Worm (Caenorhabditis elegans): ENCODE results near the gene srd-18.

srd-18 gene

DNA sequence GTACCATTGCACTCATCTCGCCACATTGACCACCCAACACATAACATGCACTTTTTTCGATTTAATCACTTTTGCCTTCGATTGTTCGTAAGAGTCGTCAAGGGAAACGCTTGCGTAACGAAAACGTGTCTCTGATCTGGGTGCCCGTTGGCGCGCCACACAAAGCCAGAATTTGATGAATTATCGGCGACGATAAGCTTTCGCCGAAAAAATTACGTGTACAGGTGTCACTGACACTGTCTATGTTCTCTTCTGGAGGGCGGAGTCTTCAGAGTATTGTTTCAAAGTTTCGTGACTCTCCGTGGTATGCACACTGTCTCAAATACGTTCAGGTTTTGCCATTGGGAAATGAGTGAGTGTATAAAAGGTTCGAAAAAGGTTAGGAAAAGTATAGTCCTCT, 16.0 kb downstream of the srd-18 start, which contains the start of gene F53F1.4:
F53F1.4 (plus strand) TSS at position 390 of the 400 bp plus-strand sequence.
- TF ChIP-seq mml-1 (tag; optimal IDR thresholded peaks at IDR 0.05) (no peak), nhr-25 (tag; optimal IDR thresholded peaks at IDR 0.05) (peak; percentile 69)

DNA sequence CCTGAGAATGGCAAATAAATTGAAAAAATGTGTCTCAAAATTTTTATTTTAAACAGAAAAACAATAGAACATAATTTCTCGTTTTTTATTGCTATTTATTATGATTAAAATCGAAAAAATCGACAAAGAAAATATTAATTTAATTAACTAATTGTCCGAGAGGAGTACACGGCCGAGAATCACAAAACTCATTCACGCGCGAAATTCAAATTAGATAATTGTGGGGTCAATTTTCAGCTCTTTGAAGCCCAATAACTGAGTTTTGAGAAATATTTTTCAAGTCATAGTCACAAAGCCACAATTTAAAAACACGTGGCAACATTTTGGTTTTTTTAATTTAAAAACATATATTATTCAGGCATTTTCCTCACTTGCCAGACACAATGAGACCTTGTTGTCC, 17.6 kb downstream of the srd-18 start:
- TF ChIP-seq jun-1 (tag; optimal IDR thresholded peaks at IDR 0.05) (no peak), pha-4 (tag; optimal IDR thresholded peaks at IDR 0.05) (peak; percentile 41), lin-15B (tag; optimal IDR thresholded peaks at IDR 0.05) (no peak), nhr-43 (tag; optimal IDR thresholded peaks at IDR 0.05; ENCODE audit: poor library complexity, severe bottlenecking) (peak; percentile 23), nhr-23 (tag; optimal IDR thresholded peaks at IDR 0.05) (peak; percentile 8), ceh-16 (tag; optimal IDR thresholded peaks at IDR 0.05) (no peak)

DNA sequence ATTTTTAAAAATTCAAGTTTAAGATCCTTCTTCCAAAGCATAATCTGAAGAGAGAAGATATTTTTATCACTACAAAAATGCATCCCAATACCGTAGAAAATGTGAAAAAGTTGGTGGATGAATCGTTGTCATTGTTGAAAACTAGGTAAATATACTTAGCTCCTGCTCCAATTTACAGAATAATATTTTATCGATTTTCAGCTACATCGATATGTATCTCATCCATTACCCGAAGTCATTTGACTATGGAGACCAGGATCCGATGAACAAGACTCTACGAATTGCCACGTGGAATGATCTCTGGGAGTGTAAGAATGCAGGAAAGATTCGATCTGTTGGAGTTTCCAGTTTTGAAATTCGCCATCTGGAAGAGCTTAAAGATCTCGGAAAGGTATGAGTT, 18.2 kb downstream of the srd-18 start:
- TF ChIP-seq lin-39 (tag; optimal IDR thresholded peaks at IDR 0.05), result no peak
- no peak for TF ChIP-seq nhr-77 (tag; optimal IDR thresholded peaks at IDR 0.05)
- no peak for TF ChIP-seq ceh-28 (tag; optimal IDR thresholded peaks at IDR 0.05)
- no peak for TF ChIP-seq elt-3 (tag; optimal IDR thresholded peaks at IDR 0.05)
- no peak for TF ChIP-seq ama-1 (optimal IDR thresholded peaks at IDR 0.05)
- TF ChIP-seq pha-4 (tag; optimal IDR thresholded peaks at IDR 0.05), result no peak
- TF ChIP-seq fkh-2 (tag; optimal IDR thresholded peaks at IDR 0.05), result no peak
- TF ChIP-seq ceh-16 (tag; optimal IDR thresholded peaks at IDR 0.05), result no peak
- TF ChIP-seq ceh-82 (tag; optimal IDR thresholded peaks at IDR 0.05), result no peak

DNA sequence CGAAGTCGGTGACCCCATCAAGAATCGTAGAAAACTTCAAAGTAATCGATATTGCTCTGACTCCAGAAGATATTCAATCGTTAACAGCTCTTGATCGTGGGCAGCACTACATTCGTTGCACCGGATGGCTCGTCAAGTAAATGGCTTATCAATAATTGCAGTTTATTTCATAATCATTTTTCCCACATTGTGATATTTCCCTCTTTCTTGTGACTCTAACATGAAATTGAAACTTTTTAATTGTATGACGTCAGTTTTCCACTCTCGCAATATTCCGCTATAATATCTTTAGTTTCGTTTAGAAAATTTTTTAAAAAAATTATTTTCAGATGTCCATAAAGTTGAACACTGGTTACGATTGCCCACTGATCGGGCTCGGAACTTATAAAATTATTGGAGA, 18.8 kb downstream of the srd-18 start, which contains the start of gene F53F1.3:
F53F1.3 (plus strand) TSS at position 330 of the 400 bp plus-strand sequence.
- TF ChIP-seq elt-2 (tag; optimal IDR thresholded peaks at IDR 0.05), result peak; percentile 51
- no peak for TF ChIP-seq egl-27 (tag; optimal IDR thresholded peaks at IDR 0.05)

DNA sequence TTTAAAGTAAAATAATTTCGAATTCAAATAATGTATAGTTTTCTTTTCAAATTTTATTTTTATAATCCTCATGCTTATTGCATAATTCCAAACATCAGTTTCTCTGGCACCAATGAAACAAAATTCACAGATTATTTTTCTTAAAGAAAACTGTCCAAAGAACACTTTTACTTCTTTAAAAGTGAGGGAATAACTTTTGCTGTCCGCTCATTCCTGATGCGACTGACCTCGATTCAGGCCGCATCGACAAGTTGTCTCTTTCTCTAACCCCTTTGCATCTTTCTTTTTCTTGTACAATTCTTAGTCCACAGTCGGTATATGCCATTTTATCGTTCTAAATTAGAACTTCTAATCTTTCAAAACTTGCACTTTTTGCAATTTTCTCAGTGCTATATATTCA, 20.2 kb downstream of the srd-18 start, which contains the start of gene F53F1.2:
F53F1.2 (plus strand) TSS at position 306 of the 400 bp plus-strand sequence.
- TF ChIP-seq ceh-28 (tag; optimal IDR thresholded peaks at IDR 0.05) (no peak), mdl-1 (tag; optimal IDR thresholded peaks at IDR 0.05) (no peak), nhr-23 (tag; optimal IDR thresholded peaks at IDR 0.05) (peak; percentile 52), ztf-4 (tag; optimal IDR thresholded peaks at IDR 0.05) (no peak)

DNA sequence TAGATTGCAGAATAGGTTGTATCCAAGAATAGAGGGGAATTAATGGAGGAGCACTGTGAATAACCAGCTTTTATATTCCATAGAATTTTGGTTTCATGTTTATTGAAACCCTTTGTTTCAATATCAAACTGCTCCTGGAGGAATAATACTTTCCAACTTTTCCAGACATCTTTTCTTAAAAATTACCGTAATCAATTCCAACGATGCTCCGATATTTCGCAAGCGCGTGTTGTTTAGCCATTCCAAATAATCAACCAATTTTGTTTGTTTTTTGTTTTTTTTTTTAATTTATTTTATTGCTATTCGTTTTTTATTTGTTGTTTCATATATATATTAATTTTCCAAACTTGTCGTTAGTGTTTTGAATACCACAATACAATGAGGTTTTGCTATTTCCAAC, 20.6 kb downstream of the srd-18 start, which contains the start of gene cutl-1:
cutl-1 (minus strand) TSS at position 83 of the 400 bp plus-strand sequence.
- TF ChIP-seq ama-1 (optimal IDR thresholded peaks at IDR 0.05), result no peak
- TF ChIP-seq pha-4 (tag; optimal IDR thresholded peaks at IDR 0.05), result peak; percentile 10
- TF ChIP-seq egl-5 (tag; optimal IDR thresholded peaks at IDR 0.05), result no peak
- TF ChIP-seq R02D3.7 (tag; optimal IDR thresholded peaks at IDR 0.05), result no peak

DNA sequence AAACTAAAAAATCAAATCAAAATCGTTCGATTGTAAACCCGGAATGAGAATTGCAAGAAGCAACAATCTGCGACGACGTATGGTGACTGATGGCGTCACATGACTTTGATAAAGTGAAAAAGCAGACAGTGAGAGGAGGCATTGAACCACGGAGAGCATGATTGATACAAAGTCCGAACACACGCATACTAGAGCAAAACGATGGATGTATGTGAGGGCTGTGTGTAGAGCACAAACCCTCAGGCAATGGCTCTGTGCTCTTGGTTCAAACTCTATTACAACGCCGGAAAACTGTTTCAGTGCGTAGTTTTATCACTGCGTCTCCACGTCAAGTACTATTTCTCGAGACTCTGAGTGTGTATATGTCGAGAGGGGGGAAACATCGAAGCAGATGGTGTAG, 24.1 kb downstream of the srd-18 start:
- TF ChIP-seq lin-39 (tag; optimal IDR thresholded peaks at IDR 0.05) (peak; percentile 93), nhr-11 (tag; optimal IDR thresholded peaks at IDR 0.05) (no peak), egl-5 (tag; optimal IDR thresholded peaks at IDR 0.05) (peak; percentile 52), nhr-43 (tag; optimal IDR thresholded peaks at IDR 0.05; ENCODE audit: poor library complexity, severe bottlenecking) (no peak), fos-1 (tag; optimal IDR thresholded peaks at IDR 0.05) (no peak)

DNA sequence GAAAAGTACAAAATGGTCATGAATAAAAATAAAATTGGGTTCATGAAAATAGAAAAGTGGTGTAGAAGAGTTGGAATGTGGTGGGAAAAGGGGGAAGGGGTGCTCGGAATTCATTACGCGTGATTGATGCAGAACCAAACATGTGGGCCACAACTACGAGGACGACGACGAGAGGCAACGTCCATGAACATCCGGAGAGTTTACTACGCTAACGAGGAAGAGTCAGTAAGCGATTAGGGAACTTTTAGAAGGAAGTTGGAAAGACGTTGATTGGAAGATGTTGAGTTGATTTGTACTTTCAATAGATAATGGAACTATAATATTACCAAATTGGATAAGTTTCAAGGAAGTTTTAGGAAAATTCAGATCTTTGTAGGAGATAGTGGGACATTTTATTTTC, 25.0 kb downstream of the srd-18 start:
- TF ChIP-seq nhr-76 (tag; optimal IDR thresholded peaks at IDR 0.05) (no peak), nhr-67 (tag; optimal IDR thresholded peaks at IDR 0.05) (no peak), lin-39 (tag; optimal IDR thresholded peaks at IDR 0.05) (peak; percentile 42), nhr-23 (tag; optimal IDR thresholded peaks at IDR 0.05) (no peak)

DNA sequence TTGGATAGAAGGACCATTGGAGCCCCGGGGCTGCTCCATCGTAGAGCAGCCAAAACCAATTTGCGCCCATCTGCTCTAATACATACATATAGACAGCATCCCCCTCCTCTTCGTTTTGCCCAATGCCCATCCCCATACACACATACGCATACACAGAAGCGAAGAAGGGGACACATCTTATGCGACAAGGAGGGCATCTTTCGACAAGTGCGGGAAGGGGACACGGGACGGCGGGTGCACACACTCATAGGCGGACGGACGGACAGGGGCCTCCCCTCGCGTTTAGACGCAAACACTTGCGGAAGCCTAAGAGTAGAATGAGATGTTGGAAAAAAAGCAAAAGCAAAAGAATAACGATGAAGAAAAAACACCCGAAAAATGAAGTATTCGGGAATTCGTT, 30.2 kb downstream of the srd-18 start:
- TF ChIP-seq hmg-11 (tag; optimal IDR thresholded peaks at IDR 0.05), result peak; percentile 30
- TF ChIP-seq ceh-9 (tag; optimal IDR thresholded peaks at IDR 0.05), result no peak
- no peak for TF ChIP-seq pha-4 (tag; optimal IDR thresholded peaks at IDR 0.05)
- TF ChIP-seq nfya-1 (tag; optimal IDR thresholded peaks at IDR 0.05; ENCODE audit: insufficient read depth), result peak; percentile 38
- TF ChIP-seq fkh-2 (tag; optimal IDR thresholded peaks at IDR 0.05), result no peak
- TF ChIP-seq lin-39 (tag; optimal IDR thresholded peaks at IDR 0.05), result peak; percentile 21

All from whole organism, L3 larva.